Fruit fly (Drosophila melanogaster): ENCODE measurements around the gene CG14265.
"Not testable (repeated sequence)": the region's sequence is repeated elsewhere in the genome, so short reads cannot be mapped to it uniquely, and the experiment has no call there.

- not testable (repeated sequence) for TF ChIP-seq CG17385 (GFP tag; optimal IDR thresholded peaks at IDR 0.05); slou (GFP tag; optimal IDR thresholded peaks at IDR 0.05); dan (GFP tag; IDR thresholded peaks at IDR 0.05); Dad (GFP tag; optimal IDR thresholded peaks at IDR 0.05)
Measured at dm6 chrX:3240471-3240870, 4.0 kb upstream of the CG14265 start, which contains the start of gene ng2.
